2 worm cellular contexts compared by ENCODE assay signal in genomic region chrV:9272624-9273023, ce11.
TF ChIP-seq lines count a peak whose summit lies in the region.

No protein-coding gene starts in this region.

TF ChIP-seq in whole organism, L1 larva, 84 proteins besides CTCF, POLR2A, EP300 and RAD21:
- TF ChIP-seq lin-14 (GFP tag; optimal IDR thresholded peaks at IDR 0.05; lab: Kevin White, UChicago) (peak; percentile 31), aha-1 (tag; optimal IDR thresholded peaks at IDR 0.05; lab: Kevin White, UChicago) (no peak), ztf-4 (tag; optimal IDR thresholded peaks at IDR 0.05; lab: Kevin White, UChicago) (no peak), nhr-20 (tag; optimal IDR thresholded peaks at IDR 0.05; lab: Kevin White, UChicago) (peak; percentile 3), ces-1 (GFP tag; optimal IDR thresholded peaks at IDR 0.05; lab: Kevin White, UChicago) (no peak), nhr-76 (tag; optimal IDR thresholded peaks at IDR 0.05; lab: Kevin White, UChicago) (no peak), zag-1 (tag; optimal IDR thresholded peaks at IDR 0.05; lab: Kevin White, UChicago) (no peak), lsy-2 (tag; optimal IDR thresholded peaks at IDR 0.05; lab: Kevin White, UChicago) (no peak), skn-1 (tag; optimal IDR thresholded peaks at IDR 0.05; lab: Kevin White, UChicago) (no peak), sox-4 (tag; optimal IDR thresholded peaks at IDR 0.05; lab: Kevin White, UChicago) (peak; percentile 19), nhr-71 (tag; optimal IDR thresholded peaks at IDR 0.05; lab: Kevin White, UChicago) (peak; percentile 65), pax-3 (tag; optimal IDR thresholded peaks at IDR 0.05; lab: Kevin White, UChicago) (peak; percentile 57), lir-3 (tag; optimal IDR thresholded peaks at IDR 0.05; lab: Kevin White, UChicago; ENCODE audit: poor library complexity) (no peak), mef-2 (tag; optimal IDR thresholded peaks at IDR 0.05; lab: Kevin White, UChicago) (no peak), grh-1 (GFP tag; IDR thresholded peaks at IDR 0.05; lab: Robert Waterston, UW) (no peak), ceh-82 (tag; optimal IDR thresholded peaks at IDR 0.05; lab: Kevin White, UChicago) (no peak), rnt-1 (tag; optimal IDR thresholded peaks at IDR 0.05; lab: Kevin White, UChicago) (no peak), alr-1 (tag; optimal IDR thresholded peaks at IDR 0.05; lab: Kevin White, UChicago; ENCODE audit: borderline replicate concordance) (no peak), fkh-8 (tag; optimal IDR thresholded peaks at IDR 0.05; lab: Kevin White, UChicago) (peak; percentile 54), pag-3 (tag; optimal IDR thresholded peaks at IDR 0.05; lab: Kevin White, UChicago; ENCODE audit: borderline replicate concordance, insufficient read depth) (no peak), ets-5 (GFP tag; IDR thresholded peaks at IDR 0.05; lab: Robert Waterston, UW) (no peak), ztf-11 (tag; optimal IDR thresholded peaks at IDR 0.05; lab: Kevin White, UChicago) (no peak), dsc-1 (tag; optimal IDR thresholded peaks at IDR 0.05; lab: Kevin White, UChicago) (peak; percentile 73)

TF ChIP-seq in whole organism, L2 larva, 48 proteins besides CTCF, POLR2A, EP300 and RAD21:
- TF ChIP-seq nhr-11 (tag; optimal IDR thresholded peaks at IDR 0.05; lab: Kevin White, UChicago) (no peak), C34F6.9 (tag; optimal IDR thresholded peaks at IDR 0.05; lab: Kevin White, UChicago) (peak; percentile 23), sma-9 (GFP tag; optimal IDR thresholded peaks at IDR 0.05; lab: Kevin White, UChicago) (peak; percentile 4), sma-9 (tag; optimal IDR thresholded peaks at IDR 0.05; lab: Kevin White, UChicago) (no peak)
